Worm (Caenorhabditis elegans) whole organism, L1 larva: ENCODE measurements around the gene hlh-34.

ENCODE experiments used
- ceh-82 ChIP-seq, 3 experiments: fragments of 150-350 bp in 1 of 3; sonication (generic microtip) in 2 of 3; optimal IDR thresholded peaks; 2 replicates each; lab custom pipeline; 2014 to 2017; ENCODE audit warnings: missing biosample characterization in 3 of 3, missing genetic modification characterization in 3 of 3
- ces-1 ChIP-seq: fragments of 150-350 bp; optimal IDR thresholded peaks from 2 replicates; lab custom pipeline; 2014; ENCODE audit warnings: missing biosample characterization, missing genetic modification reagents, missing genetic modification characterization
- elt-3 ChIP-seq, 6 experiments: fragments of 150-350 bp in 1 of 6; sonication (generic microtip); optimal IDR thresholded peaks; 2 replicates each; lab custom pipeline; 2017 to 2018; ENCODE audit warnings: missing biosample characterization in 6 of 6, missing genetic modification characterization in 6 of 6, inconsistent platforms in 1 of 6
- hlh-17 ChIP-seq: fragments of 200-800 bp; sonication (Bioruptor generic); optimal IDR thresholded peaks from 2 replicates; lab custom pipeline; 2018; ENCODE audit warnings: missing genetic modification characterization, mild to moderate bottlenecking, missing compliant biosample characterization, moderate library complexity, borderline replicate concordance
- lin-15B ChIP-seq: fragments of 150-350 bp; sonication (generic microtip); optimal IDR thresholded peaks from 3 replicates; lab custom pipeline; 2014; ENCODE audit warnings: missing biosample characterization, missing genetic modification characterization
- lin-39 ChIP-seq: fragments of 150-350 bp; optimal IDR thresholded peaks from 2 replicates; lab custom pipeline; 2014; ENCODE audit warnings: missing biosample characterization, missing genetic modification reagents, missing genetic modification characterization
- vab-15 ChIP-seq: sonication (generic microtip); optimal IDR thresholded peaks from 2 replicates; lab custom pipeline; 2017; ENCODE audit warnings: missing genotype, mild to moderate bottlenecking, missing genetic modification characterization, missing compliant biosample characterization

DNA sequence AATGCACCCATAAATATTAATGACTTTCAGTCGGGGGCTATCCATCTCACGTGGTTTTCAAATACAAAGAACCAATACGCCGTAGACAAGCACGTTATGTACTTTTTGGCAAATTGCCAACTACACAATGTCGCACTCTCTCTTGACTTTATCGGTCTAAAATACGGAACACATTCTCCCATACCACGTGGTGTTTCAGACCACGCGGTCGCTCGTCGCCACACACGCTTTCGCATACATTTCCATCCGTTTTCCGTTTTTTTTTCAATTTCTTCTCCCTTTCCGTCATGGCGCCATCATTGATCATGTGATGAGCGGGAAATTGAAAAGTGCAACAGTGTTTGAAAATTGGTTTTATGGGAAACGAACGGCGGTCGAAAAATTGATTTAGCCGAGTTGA, 48.6 kb downstream of the hlh-34 start:
- peak in 2 of 6 experiments; percentile 92 for TF ChIP-seq elt-3 (tag; optimal IDR thresholded peaks at IDR 0.05; lab: Kevin White, UChicago)
- no peak for TF ChIP-seq lin-39
- no peak for TF ChIP-seq ces-1 (GFP tag; lab: Kevin White, UChicago)
- TF ChIP-seq vab-15 (tag; lab: Kevin White, UChicago), result no peak
- peak in 1 of 3 experiments; percentile 8 for TF ChIP-seq ceh-82 (tag; optimal IDR thresholded peaks at IDR 0.05; lab: Kevin White, UChicago)
- TF ChIP-seq lin-15B (tag; lab: Kevin White, UChicago), result no peak
- TF ChIP-seq hlh-17 (GFP tag; lab: Kevin White, UChicago), result no peak
